Worm (Caenorhabditis elegans): ENCODE data around the gene clc-24.

DNA sequence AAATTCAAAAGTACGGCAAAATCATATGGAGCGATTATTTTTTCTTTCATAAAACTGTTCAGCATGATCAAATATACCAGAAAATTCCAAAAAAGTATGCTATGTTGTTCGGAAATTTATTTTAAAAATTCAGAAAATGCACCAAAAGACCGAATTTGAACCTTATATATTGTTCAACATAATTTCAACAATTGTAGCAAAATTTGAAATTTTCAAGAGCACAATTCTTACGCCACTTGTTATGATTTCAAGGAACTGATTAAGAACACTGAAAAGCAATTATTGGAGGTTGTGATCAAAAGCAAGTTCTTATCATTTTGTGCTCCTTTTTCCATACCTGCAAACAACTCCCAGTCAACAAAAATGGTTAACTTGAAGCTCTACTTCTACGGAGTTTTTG, 1.7 kb upstream of the clc-24 start, which contains the start of gene clc-27:
- TF ChIP-seq unc-39 (tag; optimal IDR thresholded peaks at IDR 0.05) (no peak), mdl-1 (tag; optimal IDR thresholded peaks at IDR 0.05) (no peak), unc-55 (GFP tag; optimal IDR thresholded peaks at IDR 0.05) (no peak), elt-1 (tag; optimal IDR thresholded peaks at IDR 0.05) (no peak), ama-1 (optimal IDR thresholded peaks at IDR 0.05) (no peak), ZK546.5 (tag; optimal IDR thresholded peaks at IDR 0.05) (no peak)

All from whole organism, L2 larva.